Fruit fly (Drosophila melanogaster) whole organism: ENCODE measurements around the gene Cdk12.

Experiments used
- CG8478 ChIP-seq: fragments of >200 bp; optimal IDR thresholded peaks from 2 replicates; lab custom pipeline; 2018; ENCODE audit warnings: inconsistent platforms
- pan ChIP-seq: fragments of >200 bp; optimal IDR thresholded peaks from 2 replicates; lab custom pipeline; 2017
- psq ChIP-seq: fragments of >200 bp; optimal IDR thresholded peaks from 2 replicates; lab custom pipeline; 2017

DNA sequence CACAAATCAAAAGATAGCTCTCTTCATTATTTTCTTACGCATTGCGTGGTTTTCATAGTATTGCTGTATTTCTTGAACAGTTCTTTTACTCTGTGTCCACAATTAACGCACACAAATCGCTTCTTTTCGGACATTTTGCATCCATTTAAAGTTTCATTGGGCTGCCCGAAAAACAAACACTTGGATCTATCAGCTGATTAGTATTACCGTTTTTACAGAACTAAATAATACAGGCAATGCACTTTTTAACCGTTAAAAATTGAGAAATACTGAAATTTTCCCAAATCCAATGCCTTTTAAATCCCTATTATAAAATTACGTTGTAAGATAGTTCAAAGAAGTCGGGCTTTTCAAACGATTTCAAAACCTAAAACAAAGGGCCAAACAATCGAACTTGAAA, 13.0 kb downstream of the Cdk12 start, which contains the start of gene Arv1:
- TF ChIP-seq pan (lab: Kevin White, UChicago) (no peak), CG8478 (lab: Kevin White, UChicago) (no peak), psq (no peak)
